Worm (Caenorhabditis elegans) whole organism, mixed stage, embryonic: ENCODE results near the gene slcr-46.1.
A peak's percentile ranks its signal among the peaks of the same experiment; 100 is the strongest.

Source experiments
- M03D4.4 ChIP-seq: sonication (generic microtip); optimal IDR thresholded peaks from 2 replicates; lab custom pipeline; 2017; ENCODE audit warnings: mild to moderate bottlenecking, missing genetic modification characterization, missing compliant biosample characterization
- bed-3 ChIP-seq: fragments of 200-800 bp; sonication (Bioruptor generic); optimal IDR thresholded peaks from 3 replicates; lab custom pipeline; 2018; ENCODE audit warnings: mild to moderate bottlenecking, missing genetic modification characterization, moderate library complexity, missing compliant biosample characterization
- blmp-1 ChIP-seq: fragments of 150-350 bp; optimal IDR thresholded peaks from 2 replicates; lab custom pipeline; 2014; ENCODE audit warnings: missing biosample characterization, missing genetic modification characterization
- ceh-39 ChIP-seq: fragments of 150-350 bp; optimal IDR thresholded peaks from 2 replicates; lab custom pipeline; 2014; ENCODE audit warnings: missing biosample characterization, missing genetic modification characterization
- ceh-43 ChIP-seq: fragments of 200-800 bp; sonication (Bioruptor generic); optimal IDR thresholded peaks from 2 replicates; lab custom pipeline; 2018; ENCODE audit warnings: mild to moderate bottlenecking, missing genetic modification characterization, moderate library complexity, missing compliant biosample characterization
- ces-1 ChIP-seq: fragments of 150-350 bp; optimal IDR thresholded peaks from 2 replicates; lab custom pipeline; 2014; ENCODE audit warnings: missing biosample characterization, missing genetic modification reagents, missing genetic modification characterization
- elt-1 ChIP-seq: sonication (generic microtip); optimal IDR thresholded peaks from 2 replicates; lab custom pipeline; 2017; ENCODE audit warnings: missing genetic modification characterization, mild to moderate bottlenecking, missing compliant biosample characterization, antibody characterized with exemption, moderate library complexity, borderline replicate concordance; ENCODE audit not compliant: insufficient read depth
- elt-3 ChIP-seq: fragments of 150-350 bp; optimal IDR thresholded peaks from 2 replicates; lab custom pipeline; 2014; ENCODE audit warnings: missing biosample characterization, missing genetic modification characterization
- flh-1 ChIP-seq: fragments of 200-800 bp; sonication (Bioruptor generic); optimal IDR thresholded peaks from 2 replicates; lab custom pipeline; 2018; ENCODE audit warnings: mild to moderate bottlenecking, missing genetic modification characterization, moderate library complexity, missing compliant biosample characterization
- ham-2 ChIP-seq: fragments of 200-800 bp; sonication (Bioruptor generic); optimal IDR thresholded peaks from 2 replicates; lab custom pipeline; 2018; ENCODE audit warnings: mild to moderate bottlenecking, missing genetic modification characterization, missing compliant biosample characterization
- hlh-1 ChIP-seq: fragments of 150-350 bp; optimal IDR thresholded peaks from 2 replicates; lab custom pipeline; 2014; ENCODE audit warnings: missing biosample characterization, missing genetic modification reagents, missing genetic modification characterization
- lin-13 ChIP-seq: fragments of 150-350 bp; optimal IDR thresholded peaks from 2 replicates; lab custom pipeline; 2014; ENCODE audit warnings: missing biosample characterization, missing genetic modification characterization
- lin-32 ChIP-seq: fragments of 200-800 bp; sonication (Bioruptor generic); optimal IDR thresholded peaks from 2 replicates; lab custom pipeline; 2018; ENCODE audit warnings: mild to moderate bottlenecking, missing genetic modification characterization, missing compliant biosample characterization
- lsy-2 ChIP-seq: fragments of 150-350 bp; optimal IDR thresholded peaks from 2 replicates; lab custom pipeline; 2014; ENCODE audit warnings: missing biosample characterization, missing genetic modification characterization
- mep-1 ChIP-seq: fragments of 150-350 bp; optimal IDR thresholded peaks from 2 replicates; lab custom pipeline; 2017; ENCODE audit warnings: missing biosample characterization, missing genetic modification reagents, missing genetic modification characterization, inconsistent platforms
- mls-2 ChIP-seq: sonication (generic microtip); optimal IDR thresholded peaks from 2 replicates; lab custom pipeline; 2016; ENCODE audit warnings: mild to moderate bottlenecking, missing genetic modification characterization, moderate library complexity, missing compliant biosample characterization
- nhr-12 ChIP-seq: fragments of 150-350 bp; optimal IDR thresholded peaks from 2 replicates; lab custom pipeline; 2014; ENCODE audit warnings: missing biosample characterization, missing genetic modification characterization
- nhr-2 ChIP-seq: fragments of 150-350 bp; optimal IDR thresholded peaks from 2 replicates; lab custom pipeline; 2014; ENCODE audit warnings: missing biosample characterization, missing genetic modification characterization
- nhr-237 ChIP-seq: fragments of 150-350 bp; optimal IDR thresholded peaks from 2 replicates; lab custom pipeline; 2014; ENCODE audit warnings: missing biosample characterization, missing genetic modification characterization
- nhr-28 ChIP-seq: fragments of 150-350 bp; optimal IDR thresholded peaks from 2 replicates; lab custom pipeline; 2014; ENCODE audit warnings: missing biosample characterization, missing genetic modification characterization
- nhr-76 ChIP-seq: sonication (generic microtip); optimal IDR thresholded peaks from 2 replicates; lab custom pipeline; 2017; ENCODE audit warnings: missing biosample characterization, missing genetic modification characterization
- pha-4 ChIP-seq: fragments of 150-350 bp; optimal IDR thresholded peaks from 2 replicates; lab custom pipeline; 2018; ENCODE audit warnings: missing biosample characterization, missing genetic modification reagents, missing genetic modification characterization
- sem-2 ChIP-seq: fragments of 200-800 bp; sonication (Bioruptor generic); optimal IDR thresholded peaks from 2 replicates; lab custom pipeline; 2018; ENCODE audit warnings: mild to moderate bottlenecking, missing genetic modification characterization, missing compliant biosample characterization
- snpc-4 ChIP-seq: fragments of 150-350 bp; optimal IDR thresholded peaks from 2 replicates; lab custom pipeline; 2014; ENCODE audit warnings: missing biosample characterization, missing genetic modification characterization
- sptf-1 ChIP-seq: sonication (generic microtip); optimal IDR thresholded peaks from 2 replicates; lab custom pipeline; 2017; ENCODE audit warnings: mild to moderate bottlenecking, missing genetic modification characterization, moderate library complexity, missing compliant biosample characterization
- unc-120 ChIP-seq: sonication (generic microtip); optimal IDR thresholded peaks from 2 replicates; lab custom pipeline; 2017; ENCODE audit warnings: missing genetic modification characterization, missing compliant biosample characterization; ENCODE audit not compliant: poor library complexity, severe bottlenecking
- zip-8 ChIP-seq: fragments of 150-350 bp; optimal IDR thresholded peaks from 2 replicates; lab custom pipeline; 2014; ENCODE audit warnings: missing biosample characterization, missing genetic modification characterization
- ztf-11 ChIP-seq: fragments of 150-350 bp; optimal IDR thresholded peaks from 2 replicates; lab custom pipeline; 2014; ENCODE audit warnings: missing biosample characterization, missing genetic modification characterization

slcr-46.1 gene

ce11 chrX:4662964-4663684, 31.0 kb downstream of the slcr-46.1 start:
- no peak for TF ChIP-seq nhr-12 (tag; lab: Kevin White, UChicago)
- TF ChIP-seq elt-3 (tag; lab: Kevin White, UChicago), result peak; percentile 14

ce11 chrX:4664649-4665048, 32.5 kb downstream of the slcr-46.1 start:
- TF ChIP-seq nhr-28 (tag; lab: Kevin White, UChicago) (no peak), flh-1 (GFP tag; lab: Kevin White, UChicago) (no peak), snpc-4 (tag; lab: Kevin White, UChicago) (no peak), nhr-12 (tag; lab: Kevin White, UChicago) (no peak)
- TF ChIP-seq, all 35 proteins: peak for 0

ce11 chrX:4667788-4668187, 35.6 kb downstream of the slcr-46.1 start, which contains the start of gene mfsd-12:
Gene mfsd-12, plus strand, starts transcription at chrX:4668088.
- TF ChIP-seq nhr-237 (tag; lab: Kevin White, UChicago) (no peak), ztf-11 (tag; lab: Kevin White, UChicago) (no peak), nhr-76 (no peak), snpc-4 (tag; lab: Kevin White, UChicago) (no peak)

- TF ChIP-seq ces-1 (no peak), zip-8 (tag; lab: Kevin White, UChicago) (no peak), ceh-39 (no peak), sptf-1 (tag; lab: Kevin White, UChicago) (no peak), lin-32 (GFP tag; lab: Kevin White, UChicago) (no peak), blmp-1 (tag; lab: Kevin White, UChicago) (no peak), mep-1 (tag; lab: Kevin White, UChicago) (no peak), ham-2 (GFP tag; lab: Kevin White, UChicago) (no peak), hlh-1 (tag; lab: Kevin White, UChicago) (no peak), M03D4.4 (tag; lab: Kevin White, UChicago) (no peak), nhr-12 (tag; lab: Kevin White, UChicago) (no peak), snpc-4 (tag; lab: Kevin White, UChicago) (no peak), elt-3 (tag; lab: Kevin White, UChicago) (no peak), ztf-11 (tag; lab: Kevin White, UChicago) (no peak)
Measured at ce11 chrX:4671837-4672236, 39.7 kb downstream of the slcr-46.1 start.

ce11 chrX:4673165-4673756, 41.1 kb downstream of the slcr-46.1 start, which contains the start of gene tmem-135:
Gene tmem-135, plus strand, starts transcription at chrX:4673706.
- TF ChIP-seq lin-32 (GFP tag; lab: Kevin White, UChicago) (no peak), bed-3 (no peak), mep-1 (tag; lab: Kevin White, UChicago) (no peak), snpc-4 (tag; lab: Kevin White, UChicago) (no peak), flh-1 (GFP tag; lab: Kevin White, UChicago) (no peak), lin-13 (tag; lab: Kevin White, UChicago) (no peak), nhr-28 (tag; lab: Kevin White, UChicago) (no peak), hlh-1 (tag; lab: Kevin White, UChicago) (no peak), M03D4.4 (tag; lab: Kevin White, UChicago) (no peak), nhr-12 (tag; lab: Kevin White, UChicago) (no peak)

- TF ChIP-seq elt-1 (tag; lab: Kevin White, UChicago) (no peak), blmp-1 (tag; lab: Kevin White, UChicago) (no peak), sem-2 (GFP tag; lab: Kevin White, UChicago) (no peak), mls-2 (tag; lab: Kevin White, UChicago) (no peak), pha-4 (tag; lab: Kevin White, UChicago) (no peak), sptf-1 (tag; lab: Kevin White, UChicago) (no peak), bed-3 (no peak), ceh-39 (no peak), M03D4.4 (tag; lab: Kevin White, UChicago) (no peak), ztf-11 (tag; lab: Kevin White, UChicago) (no peak), nhr-2 (tag; lab: Kevin White, UChicago) (no peak), ham-2 (GFP tag; lab: Kevin White, UChicago) (no peak), unc-120 (tag; lab: Kevin White, UChicago) (no peak), ceh-43 (GFP tag; lab: Kevin White, UChicago) (no peak), lsy-2 (tag; lab: Kevin White, UChicago) (no peak)
Measured at ce11 chrX:4676702-4677101, 44.5 kb downstream of the slcr-46.1 start.
